Worm (Caenorhabditis elegans): ENCODE data around the gene K08D9.4.

The K08D9.4 gene

ce11 chrV:3200323-3200722, at the start of gene K08D9.4:
K08D9.4 (minus strand) TSS chrV:3200423.
- no peak for TF ChIP-seq nhr-28 (tag; optimal IDR thresholded peaks at IDR 0.05)
- TF ChIP-seq rnt-1 (tag; optimal IDR thresholded peaks at IDR 0.05): peak; percentile 3

- TF ChIP-seq mep-1 (tag; optimal IDR thresholded peaks at IDR 0.05) (no peak), F16B12.6 (tag; optimal IDR thresholded peaks at IDR 0.05) (no peak), fos-1 (tag; optimal IDR thresholded peaks at IDR 0.05) (no peak), tlp-1 (tag; optimal IDR thresholded peaks at IDR 0.05) (no peak), fkh-10 (GFP tag; optimal IDR thresholded peaks at IDR 0.05) (no peak), nhr-85 (tag) (no peak), zag-1 (tag; optimal IDR thresholded peaks at IDR 0.05) (no peak), nhr-12 (tag; optimal IDR thresholded peaks at IDR 0.05) (no peak), efl-3 (GFP tag; optimal IDR thresholded peaks at IDR 0.05) (no peak), swsn-7 (tag; optimal IDR thresholded peaks at IDR 0.05) (no peak), mab-9 (GFP tag; IDR thresholded peaks at IDR 0.05) (no peak), lir-3 (tag; optimal IDR thresholded peaks at IDR 0.05; ENCODE audit: poor library complexity) (no peak), hpl-2 (GFP tag; optimal IDR thresholded peaks at IDR 0.05) (no peak), vab-15 (tag; optimal IDR thresholded peaks at IDR 0.05) (no peak), nhr-71 (tag; optimal IDR thresholded peaks at IDR 0.05) (no peak), ceh-88 (GFP tag; IDR thresholded peaks at IDR 0.05) (no peak)
Observed at ce11 chrV:3247515-3247914, 47.3 kb upstream of the K08D9.4 start, which contains the start of gene srj-8. srj-8 (plus strand) TSS chrV:3247815.

- no peak for TF ChIP-seq fos-1 (tag; optimal IDR thresholded peaks at IDR 0.05)
- no peak for TF ChIP-seq efl-1 (optimal IDR thresholded peaks at IDR 0.05)
- peak in 1 of 2 experiments; percentile 55 for TF ChIP-seq efl-1 (GFP tag; optimal IDR thresholded peaks at IDR 0.05 in 1 of 2)
- TF ChIP-seq ceh-90 (tag; optimal IDR thresholded peaks at IDR 0.05): no peak
- no peak for TF ChIP-seq nhr-12 (tag; optimal IDR thresholded peaks at IDR 0.05)
- TF ChIP-seq irx-1 (tag; optimal IDR thresholded peaks at IDR 0.05): no peak
- TF ChIP-seq ztf-4 (tag; optimal IDR thresholded peaks at IDR 0.05): no peak
- no peak for TF ChIP-seq nhr-71 (tag; optimal IDR thresholded peaks at IDR 0.05)
Observed at ce11 chrV:3244703-3245102, 44.5 kb upstream of the K08D9.4 start, which contains the start of gene srj-7. srj-7 (plus strand) TSS chrV:3245003.

ce11 chrV:3242984-3243383, 42.8 kb upstream of the K08D9.4 start, which contains the start of gene gst-23:
gst-23 (plus strand) TSS chrV:3243284.
- TF ChIP-seq nhr-77 (tag; optimal IDR thresholded peaks at IDR 0.05) (no peak), F16B12.6 (tag; optimal IDR thresholded peaks at IDR 0.05) (no peak), egl-27 (tag; optimal IDR thresholded peaks at IDR 0.05) (no peak), tlp-1 (tag; optimal IDR thresholded peaks at IDR 0.05) (no peak), mep-1 (tag; optimal IDR thresholded peaks at IDR 0.05) (no peak)

ce11 chrV:3241175-3241574, 41.0 kb upstream of the K08D9.4 start, which contains the start of gene srj-11:
srj-11 (plus strand) TSS chrV:3241424.
- no peak for TF ChIP-seq unc-86 (tag; optimal IDR thresholded peaks at IDR 0.05)
- TF ChIP-seq snu-23 (GFP tag; optimal IDR thresholded peaks at IDR 0.05): no peak
- no peak for TF ChIP-seq nhr-76 (tag; optimal IDR thresholded peaks at IDR 0.05)
- TF ChIP-seq nhr-85 (tag): no peak
- no peak for TF ChIP-seq nhr-47 (tag; optimal IDR thresholded peaks at IDR 0.05)
- no peak for TF ChIP-seq nhr-84 (tag; optimal IDR thresholded peaks at IDR 0.05)
- no peak for TF ChIP-seq C34B4.2 (tag; optimal IDR thresholded peaks at IDR 0.05)

- TF ChIP-seq efl-1 (optimal IDR thresholded peaks at IDR 0.05) (no peak), efl-1 (GFP tag; optimal IDR thresholded peaks at IDR 0.05 in 1 of 2) (no peak), egl-27 (tag; optimal IDR thresholded peaks at IDR 0.05) (no peak), nhr-90 (tag; optimal IDR thresholded peaks at IDR 0.05; ENCODE audit: poor library complexity) (no peak), unc-130 (tag; optimal IDR thresholded peaks at IDR 0.05) (no peak), C16A3.4 (tag; optimal IDR thresholded peaks at IDR 0.05) (no peak), lin-15B (tag; optimal IDR thresholded peaks at IDR 0.05) (no peak), grh-1 (GFP tag; IDR thresholded peaks at IDR 0.05) (no peak), alr-1 (tag; optimal IDR thresholded peaks at IDR 0.05; ENCODE audit: borderline replicate concordance) (no peak), nhr-28 (tag; optimal IDR thresholded peaks at IDR 0.05) (no peak), fos-1 (tag; optimal IDR thresholded peaks at IDR 0.05) (no peak), mep-1 (tag; optimal IDR thresholded peaks at IDR 0.05) (no peak), ama-1 (optimal IDR thresholded peaks at IDR 0.05) (no peak), pag-3 (tag; optimal IDR thresholded peaks at IDR 0.05; ENCODE audit: borderline replicate concordance, insufficient read depth) (no peak), ces-1 (GFP tag; optimal IDR thresholded peaks at IDR 0.05) (no peak), lir-3 (tag; optimal IDR thresholded peaks at IDR 0.05; ENCODE audit: poor library complexity) (no peak)
Observed at ce11 chrV:3236610-3237009, 36.4 kb upstream of the K08D9.4 start, which contains the start of the genes K08D9.9 and str-16. K08D9.9 (minus strand) TSS chrV:3236710. str-16 (plus strand) TSS chrV:3236875.

All from whole organism, L1 larva.